Fruit fly (Drosophila melanogaster) whole organism, adult: ENCODE measurements around the gene CG6664.

ENCODE experiments used
- CG12768 ChIP-seq: fragments of 200-800 bp; sonication (Bioruptor generic); optimal IDR thresholded peaks from 2 replicates; lab custom pipeline; 2017; ENCODE audit warnings: missing biosample characterization, missing genetic modification characterization, mild to moderate bottlenecking, moderate library complexity, missing genetic modification reagents
- CG7101 ChIP-seq: fragments of 200-800 bp; sonication (Bioruptor generic); optimal IDR thresholded peaks from 2 replicates; lab custom pipeline; 2018; ENCODE audit warnings: missing biosample characterization, mild to moderate bottlenecking, missing genetic modification characterization, moderate library complexity
- cnc ChIP-seq, 2 experiments: fragments of >200 bp; optimal IDR thresholded peaks; 2 replicates each; lab custom pipeline; 2017
- ovo ChIP-seq: fragments of 200-800 bp; sonication (Bioruptor generic); optimal IDR thresholded peaks from 2 replicates; lab custom pipeline; 2016; ENCODE audit warnings: missing biosample characterization, missing genetic modification characterization
- toe ChIP-seq: fragments of 200-800 bp; sonication (Bioruptor generic); optimal IDR thresholded peaks from 2 replicates; lab custom pipeline; 2016; ENCODE audit warnings: missing biosample characterization, missing genetic modification characterization

DNA sequence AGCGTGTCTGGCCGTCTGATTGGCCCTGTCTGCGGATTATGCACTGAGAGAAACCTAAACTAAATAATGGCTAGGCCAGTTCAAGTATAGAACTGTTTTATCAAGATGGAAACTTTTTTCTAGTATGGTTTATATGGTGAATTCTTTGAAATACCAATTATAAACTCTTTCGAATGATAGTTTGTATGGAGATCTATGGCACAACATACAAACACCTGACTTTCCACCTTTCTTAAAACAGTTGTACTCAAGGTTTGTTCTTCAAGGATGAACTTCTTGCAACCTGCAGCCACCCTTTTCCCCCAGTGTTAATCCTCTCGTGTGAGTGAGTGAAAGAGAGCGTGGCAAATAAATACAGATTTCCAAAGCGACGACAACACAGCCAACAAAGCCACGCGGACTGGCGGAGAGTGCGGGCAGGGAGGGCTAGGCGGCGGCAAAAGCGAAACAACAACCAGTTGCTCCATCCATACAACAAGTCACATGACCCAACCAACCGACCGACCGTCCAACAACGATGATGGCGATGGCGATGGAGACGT is 11.7 kb downstream of the CG6664 start:
- peak; percentile 3 for TF ChIP-seq ovo (GFP tag; lab: Kevin White, UChicago)
- TF ChIP-seq cnc (optimal IDR thresholded peaks at IDR 0.05; lab: Kevin White, UChicago) = no peak
- TF ChIP-seq toe = peak; percentile 69
- peak; percentile 79 for TF ChIP-seq CG12768
- peak; percentile 72 for TF ChIP-seq CG7101 (tag; lab: Kevin White, UChicago)
